Worm (Caenorhabditis elegans): Measurements from ENCODE around the gene sams-4.

The sams-4 gene

ce11 chrIV:5842905-5843304, 3.3 kb downstream of the sams-4 start:
- TF ChIP-seq mab-5 (tag; optimal IDR thresholded peaks at IDR 0.05) (no peak), sem-4 (tag; optimal IDR thresholded peaks at IDR 0.05) (no peak), F13H6.1 (tag; optimal IDR thresholded peaks at IDR 0.05) (no peak), nhr-25 (tag; optimal IDR thresholded peaks at IDR 0.05) (no peak), nhr-237 (tag; optimal IDR thresholded peaks at IDR 0.05) (no peak), mdl-1 (tag; optimal IDR thresholded peaks at IDR 0.05) (no peak), sma-9 (GFP tag; optimal IDR thresholded peaks at IDR 0.05) (no peak), sma-9 (tag; optimal IDR thresholded peaks at IDR 0.05) (no peak), unc-62 (GFP tag; optimal IDR thresholded peaks at IDR 0.05) (no peak), lsy-2 (tag; optimal IDR thresholded peaks at IDR 0.05) (no peak), C34F6.9 (tag; optimal IDR thresholded peaks at IDR 0.05) (no peak), peb-1 (tag; optimal IDR thresholded peaks at IDR 0.05) (no peak), ceh-82 (tag; optimal IDR thresholded peaks at IDR 0.05) (no peak), R02D3.7 (tag; optimal IDR thresholded peaks at IDR 0.05) (no peak), lin-13 (GFP tag; optimal IDR thresholded peaks at IDR 0.05) (no peak), ZK546.5 (tag; optimal IDR thresholded peaks at IDR 0.05) (no peak), nhr-77 (tag; optimal IDR thresholded peaks at IDR 0.05) (no peak), egl-27 (tag; optimal IDR thresholded peaks at IDR 0.05) (no peak), elt-1 (tag; optimal IDR thresholded peaks at IDR 0.05) (no peak), snpc-4 (tag; optimal IDR thresholded peaks at IDR 0.05) (no peak)

DNA sequence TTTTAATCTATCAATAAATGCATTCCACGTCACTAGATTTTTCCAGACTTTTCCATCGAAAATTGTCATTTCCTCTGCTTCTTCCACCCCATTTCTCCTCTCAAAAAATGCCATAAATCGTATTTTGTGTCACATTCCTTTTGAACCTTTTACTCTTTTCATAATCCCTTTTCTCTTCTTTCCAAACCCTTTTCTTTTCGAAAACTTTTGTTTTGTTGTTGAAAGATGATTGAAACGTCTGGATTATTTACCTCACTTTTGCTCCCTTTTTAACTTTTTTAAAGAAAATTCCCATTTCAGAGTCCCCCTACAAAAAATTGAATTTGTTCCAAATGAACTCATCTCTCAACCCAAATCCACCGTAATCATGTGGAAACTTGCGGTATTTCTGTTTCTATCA, 7.0 kb downstream of the sams-4 start, which contains the start of gene C06E7.2:
TSS of gene C06E7.2 (plus strand) at position 301 of the 400 bp plus-strand sequence.
- TF ChIP-seq lin-11 (tag; optimal IDR thresholded peaks at IDR 0.05) = no peak
- no peak for TF ChIP-seq skn-1 (tag; optimal IDR thresholded peaks at IDR 0.05)
- peak; percentile 68 for TF ChIP-seq unc-55 (GFP tag; optimal IDR thresholded peaks at IDR 0.05)
- TF ChIP-seq nhr-6 (tag; optimal IDR thresholded peaks at IDR 0.05) = no peak
- peak; percentile 59 for TF ChIP-seq mab-5 (tag; optimal IDR thresholded peaks at IDR 0.05)
- no peak for TF ChIP-seq nhr-10 (tag; optimal IDR thresholded peaks at IDR 0.05)
- no peak for TF ChIP-seq nhr-12 (tag; optimal IDR thresholded peaks at IDR 0.05)
- TF ChIP-seq lin-39 (tag; optimal IDR thresholded peaks at IDR 0.05) = no peak
- TF ChIP-seq ceh-82 (tag; optimal IDR thresholded peaks at IDR 0.05) = no peak
- TF ChIP-seq ceh-16 (tag; optimal IDR thresholded peaks at IDR 0.05) = no peak
- no peak for TF ChIP-seq sma-9 (GFP tag; optimal IDR thresholded peaks at IDR 0.05)
- no peak for TF ChIP-seq sma-9 (tag; optimal IDR thresholded peaks at IDR 0.05)
- TF ChIP-seq Y55F3AM.14 (GFP tag; optimal IDR thresholded peaks at IDR 0.05) = no peak
- TF ChIP-seq mbf-1 (tag; optimal IDR thresholded peaks at IDR 0.05) = no peak

DNA sequence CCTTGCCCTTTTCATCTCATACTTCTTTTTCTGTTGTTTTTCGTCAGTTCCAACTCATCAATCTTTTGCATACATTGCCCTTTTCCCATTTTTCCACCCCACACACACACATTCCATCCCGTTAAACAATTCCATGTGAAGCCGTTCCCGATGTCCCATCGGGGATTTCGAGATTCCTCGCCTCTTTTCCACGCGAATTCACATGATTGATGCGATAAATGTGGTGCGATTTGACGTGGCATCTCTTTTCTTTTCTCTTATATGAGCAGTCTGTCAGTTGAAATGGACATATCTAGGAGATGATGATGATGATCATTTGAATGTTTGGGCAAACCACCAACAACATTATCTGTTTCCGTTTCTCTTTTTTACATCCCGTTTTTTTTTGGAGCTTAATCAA, 12.0 kb downstream of the sams-4 start:
- TF ChIP-seq unc-62 (GFP tag; optimal IDR thresholded peaks at IDR 0.05) (no peak), mab-5 (tag; optimal IDR thresholded peaks at IDR 0.05) (peak; percentile 71), sem-4 (tag; optimal IDR thresholded peaks at IDR 0.05) (no peak), snpc-4 (tag; optimal IDR thresholded peaks at IDR 0.05) (no peak), elt-3 (tag; optimal IDR thresholded peaks at IDR 0.05) (no peak), crh-2 (tag; optimal IDR thresholded peaks at IDR 0.05) (peak; percentile 62)

DNA sequence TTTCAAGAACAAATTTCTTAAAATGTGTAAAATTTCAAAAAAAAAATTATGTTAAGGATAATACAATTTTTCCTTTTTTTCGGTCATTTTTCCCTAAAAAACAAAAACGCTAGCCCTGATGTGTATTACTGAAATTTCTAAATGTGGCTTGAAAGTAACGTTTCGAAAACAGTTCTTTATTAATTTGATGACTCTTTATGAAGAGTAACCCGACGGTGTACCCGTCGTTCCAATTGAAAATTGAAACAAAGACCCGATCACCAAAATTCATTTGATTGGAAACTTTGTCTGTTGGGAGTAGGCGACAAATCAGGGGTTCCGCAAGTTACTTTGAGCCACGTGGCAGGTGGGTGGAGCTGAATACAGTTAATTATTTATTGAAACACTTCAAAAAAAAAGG, 13.4 kb downstream of the sams-4 start:
- TF ChIP-seq ztf-4 (tag; optimal IDR thresholded peaks at IDR 0.05) (no peak), ceh-82 (tag; optimal IDR thresholded peaks at IDR 0.05) (no peak), egl-27 (tag; optimal IDR thresholded peaks at IDR 0.05) (no peak), crh-2 (tag; optimal IDR thresholded peaks at IDR 0.05) (no peak), ceh-16 (tag; optimal IDR thresholded peaks at IDR 0.05) (no peak), ZK546.5 (tag; optimal IDR thresholded peaks at IDR 0.05) (no peak), dmd-4 (tag; optimal IDR thresholded peaks at IDR 0.05) (no peak), alr-1 (tag; optimal IDR thresholded peaks at IDR 0.05) (no peak), nhr-10 (tag; optimal IDR thresholded peaks at IDR 0.05) (no peak), mdl-1 (tag; optimal IDR thresholded peaks at IDR 0.05) (no peak), nhr-77 (tag; optimal IDR thresholded peaks at IDR 0.05) (no peak), gmeb-1 (tag; optimal IDR thresholded peaks at IDR 0.05) (no peak), skn-1 (tag; optimal IDR thresholded peaks at IDR 0.05) (no peak), R02D3.7 (tag; optimal IDR thresholded peaks at IDR 0.05) (no peak), ama-1 (optimal IDR thresholded peaks at IDR 0.05) (no peak), F13H6.1 (tag; optimal IDR thresholded peaks at IDR 0.05) (no peak), Y55F3AM.14 (GFP tag; optimal IDR thresholded peaks at IDR 0.05) (no peak), nhr-129 (tag; optimal IDR thresholded peaks at IDR 0.05) (no peak), unc-55 (GFP tag; optimal IDR thresholded peaks at IDR 0.05) (no peak), nhr-12 (tag; optimal IDR thresholded peaks at IDR 0.05) (no peak)
